Worm (Caenorhabditis elegans) whole organism, L4/young adult: ENCODE measurements around the gene fbxa-211.

Experiments
- W03F9.2 ChIP-seq: fragments of 150-350 bp; optimal IDR thresholded peaks from 2 replicates; lab custom pipeline; 2014; ENCODE audit warnings: missing biosample characterization, missing genetic modification characterization
- dao-5 ChIP-seq: sonication (generic microtip); optimal IDR thresholded peaks from 2 replicates; lab custom pipeline; 2016; ENCODE audit warnings: missing genotype, missing genetic modification characterization, moderate library complexity, missing compliant biosample characterization
- him-1 ChIP-seq: sonication (generic microtip); optimal IDR thresholded peaks from 2 replicates; lab custom pipeline; 2016; ENCODE audit warnings: missing genotype, missing genetic modification reagents, missing genetic modification characterization, missing compliant biosample characterization

fbxa-211 gene

ce11 chrV:18125075-18125474, 2.2 kb upstream of the fbxa-211 start, which contains the start of gene fbxa-210:
fbxa-210 (plus strand) TSS chrV:18125375.
- TF ChIP-seq W03F9.2 (tag; lab: Kevin White, UChicago): no peak
- TF ChIP-seq dao-5: no peak
- no peak for TF ChIP-seq him-1 (tag; lab: Kevin White, UChicago)

ce11 chrV:18128545-18128944, 1.2 kb downstream of the fbxa-211 start:
- TF ChIP-seq W03F9.2 (tag; lab: Kevin White, UChicago): no peak
- no peak for TF ChIP-seq him-1 (tag; lab: Kevin White, UChicago)
- TF ChIP-seq dao-5: no peak

ce11 chrV:18131049-18131448, 3.7 kb downstream of the fbxa-211 start, which contains the start of gene Y37H2A.12:
Y37H2A.12 (minus strand) TSS chrV:18131129.
- no peak for TF ChIP-seq him-1 (tag; lab: Kevin White, UChicago)

ce11 chrV:18133177-18133576, 5.9 kb downstream of the fbxa-211 start, which contains the start of gene Y37H2A.18:
Y37H2A.18 (minus strand) TSS chrV:18133277.
- TF ChIP-seq dao-5 (no peak), W03F9.2 (tag; lab: Kevin White, UChicago) (no peak), him-1 (tag; lab: Kevin White, UChicago) (no peak)

ce11 chrV:18134378-18134777, 7.1 kb downstream of the fbxa-211 start, which contains the start of gene Y37H2A.7:
Y37H2A.7 (minus strand) TSS chrV:18134478.
- TF ChIP-seq W03F9.2 (tag; lab: Kevin White, UChicago) (no peak), him-1 (tag; lab: Kevin White, UChicago) (no peak), dao-5 (no peak)

- no peak for TF ChIP-seq dao-5
- no peak for TF ChIP-seq him-1 (tag; lab: Kevin White, UChicago)
- TF ChIP-seq W03F9.2 (tag; lab: Kevin White, UChicago): no peak
Observed at ce11 chrV:18137679-18138078, 10.4 kb downstream of the fbxa-211 start.

- TF ChIP-seq dao-5 (no peak), W03F9.2 (tag; lab: Kevin White, UChicago) (no peak), him-1 (tag; lab: Kevin White, UChicago) (no peak)
Observed at ce11 chrV:18138695-18139094, 11.4 kb downstream of the fbxa-211 start, which contains the start of gene Y37H2A.10. Y37H2A.10 (plus strand) TSS chrV:18138995.

- TF ChIP-seq him-1 (tag; lab: Kevin White, UChicago) (no peak), W03F9.2 (tag; lab: Kevin White, UChicago) (no peak), dao-5 (no peak)
Observed at ce11 chrV:18141161-18141560, 13.8 kb downstream of the fbxa-211 start, which contains the start of gene Y37H2A.11. Y37H2A.11 (plus strand) TSS chrV:18141461.

- TF ChIP-seq W03F9.2 (tag; lab: Kevin White, UChicago) (no peak), him-1 (tag; lab: Kevin White, UChicago) (no peak), dao-5 (no peak)
Observed at ce11 chrV:18142549-18142948, 15.2 kb downstream of the fbxa-211 start, which contains the start of gene Y37H2A.13. Y37H2A.13 (plus strand) TSS chrV:18142849.

ce11 chrV:18143445-18143844, 16.1 kb downstream of the fbxa-211 start, which contains the start of gene Y37H2A.14:
Y37H2A.14 (plus strand) TSS chrV:18143745.
- TF ChIP-seq him-1 (tag; lab: Kevin White, UChicago): no peak
- TF ChIP-seq dao-5: no peak
- no peak for TF ChIP-seq W03F9.2 (tag; lab: Kevin White, UChicago)

ce11 chrV:18144442-18144841, 17.1 kb downstream of the fbxa-211 start:
- TF ChIP-seq him-1 (tag; lab: Kevin White, UChicago) (no peak), W03F9.2 (tag; lab: Kevin White, UChicago) (no peak), dao-5 (no peak)

- TF ChIP-seq dao-5: no peak
- no peak for TF ChIP-seq him-1 (tag; lab: Kevin White, UChicago)
- TF ChIP-seq W03F9.2 (tag; lab: Kevin White, UChicago): no peak
Observed at ce11 chrV:18146077-18146476, 18.8 kb downstream of the fbxa-211 start, which contains the start of gene C14A6.3. C14A6.3 (plus strand) TSS chrV:18146377.

- TF ChIP-seq W03F9.2 (tag; lab: Kevin White, UChicago) (no peak), him-1 (tag; lab: Kevin White, UChicago) (no peak), dao-5 (no peak)
Observed at ce11 chrV:18157707-18158106, 30.4 kb downstream of the fbxa-211 start, which contains the start of gene clec-48. clec-48 (plus strand) TSS chrV:18158026.

ce11 chrV:18158172-18158571, 30.9 kb downstream of the fbxa-211 start:
- TF ChIP-seq W03F9.2 (tag; lab: Kevin White, UChicago) (no peak), dao-5 (no peak), him-1 (tag; lab: Kevin White, UChicago) (no peak)

- TF ChIP-seq W03F9.2 (tag; lab: Kevin White, UChicago) (no peak), him-1 (tag; lab: Kevin White, UChicago) (no peak), dao-5 (no peak)
Observed at ce11 chrV:18161228-18161627, 33.9 kb downstream of the fbxa-211 start, which contains the start of gene C14A6.13. C14A6.13 (minus strand) TSS chrV:18161328.
